Worm (Caenorhabditis elegans): ENCODE data around the gene bath-41.

bath-41 gene

DNA sequence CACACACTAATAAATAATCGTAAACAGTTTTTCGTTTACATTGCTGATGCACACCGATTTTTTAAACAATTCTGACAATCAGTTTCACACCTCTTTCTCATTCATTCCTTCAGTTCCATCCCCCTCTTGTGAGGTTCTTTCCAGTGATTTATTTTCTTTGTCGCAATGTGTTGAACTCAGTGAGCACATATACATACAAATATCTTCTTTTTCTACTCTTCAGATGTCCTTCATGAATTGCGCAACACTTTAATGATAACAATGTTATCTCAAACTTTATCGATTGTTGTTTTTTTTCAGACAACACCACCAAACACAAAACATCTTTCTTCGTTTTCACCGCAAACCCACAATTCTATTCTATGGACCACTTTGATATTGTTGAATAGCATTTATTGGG, 23.9 kb upstream of the bath-41 start, which contains the start of gene dig-1:
Gene dig-1, plus strand, starts transcription at position 301 of the 400 bp plus-strand sequence.
- TF ChIP-seq efl-1 (optimal IDR thresholded peaks at IDR 0.05) = no peak
- peak in 1 of 2 experiments; percentile 11 for TF ChIP-seq efl-1 (GFP tag; optimal IDR thresholded peaks at IDR 0.05 in 1 of 2)
- TF ChIP-seq nhr-84 (tag; optimal IDR thresholded peaks at IDR 0.05) = no peak

DNA sequence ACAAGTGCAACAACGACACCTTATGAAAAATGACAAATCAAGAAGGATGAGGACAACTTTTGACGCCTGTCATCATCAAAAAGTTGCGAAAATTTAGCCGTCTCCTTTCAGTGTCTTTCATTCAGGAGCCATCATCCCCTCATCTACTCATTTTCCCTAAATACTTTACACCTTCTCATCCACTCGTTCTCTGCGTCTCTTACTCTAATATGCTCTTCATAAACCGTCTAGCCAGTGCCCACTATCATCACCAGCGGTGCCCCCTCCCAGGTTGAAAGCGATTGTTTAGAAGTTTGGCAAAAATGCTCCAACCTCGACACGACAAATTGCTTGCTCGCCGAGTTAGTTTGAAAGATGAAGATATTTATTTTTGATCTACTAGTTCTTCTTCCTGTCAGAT, 20.5 kb upstream of the bath-41 start:
- TF ChIP-seq zip-4 (GFP tag; optimal IDR thresholded peaks at IDR 0.05) = no peak
- no peak for TF ChIP-seq skn-1 (tag; optimal IDR thresholded peaks at IDR 0.05)
- TF ChIP-seq egl-27 (tag; optimal IDR thresholded peaks at IDR 0.05) = no peak
- peak in 1 of 2 experiments; percentile 6 for TF ChIP-seq lsy-2 (tag; optimal IDR thresholded peaks at IDR 0.05)
- no peak for TF ChIP-seq ceh-90 (tag; optimal IDR thresholded peaks at IDR 0.05)
- TF ChIP-seq jun-1 (tag; optimal IDR thresholded peaks at IDR 0.05) = no peak
- no peak for TF ChIP-seq vab-15 (tag; optimal IDR thresholded peaks at IDR 0.05)
- TF ChIP-seq snpc-4 (tag; optimal IDR thresholded peaks at IDR 0.05) = no peak
- TF ChIP-seq mef-2 (tag; optimal IDR thresholded peaks at IDR 0.05) = no peak
- no peak for TF ChIP-seq efl-1 (optimal IDR thresholded peaks at IDR 0.05)
- TF ChIP-seq efl-1 (GFP tag; optimal IDR thresholded peaks at IDR 0.05 in 1 of 2) = peak in 1 of 2 experiments; percentile 41
- TF ChIP-seq lin-14 (GFP tag; optimal IDR thresholded peaks at IDR 0.05) = peak; percentile 34
- peak; percentile 38 for TF ChIP-seq nhr-71 (tag; optimal IDR thresholded peaks at IDR 0.05)
- TF ChIP-seq C16A3.4 (tag; optimal IDR thresholded peaks at IDR 0.05) = no peak
- TF ChIP-seq lin-35 (GFP tag; optimal IDR thresholded peaks at IDR 0.05) = no peak
- no peak for TF ChIP-seq nhr-77 (tag; optimal IDR thresholded peaks at IDR 0.05)
- TF ChIP-seq sptf-1 (tag; optimal IDR thresholded peaks at IDR 0.05) = no peak
- TF ChIP-seq ceh-8 (GFP tag; optimal IDR thresholded peaks at IDR 0.05) = no peak
- TF ChIP-seq rnt-1 (tag; optimal IDR thresholded peaks at IDR 0.05) = peak; percentile 44

DNA sequence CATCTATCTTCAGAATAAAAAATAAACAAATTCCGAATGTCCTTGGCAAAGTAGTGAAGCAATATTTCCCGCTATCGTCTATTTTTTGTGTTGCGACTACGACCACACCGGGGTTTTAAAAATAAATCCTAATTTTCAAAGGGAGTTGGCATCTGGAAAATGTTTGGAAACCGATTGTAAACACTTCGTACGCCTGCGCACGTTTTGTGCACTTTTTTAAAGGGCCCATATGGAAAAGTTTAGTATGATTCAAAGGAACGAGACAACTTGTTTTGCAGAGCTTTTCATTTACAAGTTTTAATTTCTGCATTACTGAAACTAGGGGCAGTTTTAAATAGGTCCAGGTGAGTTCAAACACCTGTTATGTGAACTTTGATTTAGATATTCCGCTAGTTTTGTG, 18.0 kb upstream of the bath-41 start:
- no peak for TF ChIP-seq ama-1 (optimal IDR thresholded peaks at IDR 0.05)
- TF ChIP-seq pax-3 (tag; optimal IDR thresholded peaks at IDR 0.05) = no peak
- no peak for TF ChIP-seq aha-1 (tag; optimal IDR thresholded peaks at IDR 0.05)
- no peak for TF ChIP-seq hlh-4 (tag; optimal IDR thresholded peaks at IDR 0.05)
- no peak for TF ChIP-seq sup-37 (GFP tag; optimal IDR thresholded peaks at IDR 0.05)
- peak; percentile 91 for TF ChIP-seq dsc-1 (tag; optimal IDR thresholded peaks at IDR 0.05)
- TF ChIP-seq fkh-4 (tag; optimal IDR thresholded peaks at IDR 0.05; ENCODE audit: borderline replicate concordance) = peak; percentile 76
- TF ChIP-seq swsn-7 (tag; optimal IDR thresholded peaks at IDR 0.05) = no peak
- TF ChIP-seq jun-1 (tag; optimal IDR thresholded peaks at IDR 0.05) = no peak
- no peak for TF ChIP-seq efl-1 (optimal IDR thresholded peaks at IDR 0.05)
- peak in 1 of 2 experiments; percentile 25 for TF ChIP-seq efl-1 (GFP tag; optimal IDR thresholded peaks at IDR 0.05 in 1 of 2)
- no peak for TF ChIP-seq egl-27 (tag; optimal IDR thresholded peaks at IDR 0.05)
- TF ChIP-seq nhr-71 (tag; optimal IDR thresholded peaks at IDR 0.05) = no peak
- no peak for TF ChIP-seq fos-1 (tag; optimal IDR thresholded peaks at IDR 0.05)
- TF ChIP-seq lin-13 (GFP tag; optimal IDR thresholded peaks at IDR 0.05) = no peak

DNA sequence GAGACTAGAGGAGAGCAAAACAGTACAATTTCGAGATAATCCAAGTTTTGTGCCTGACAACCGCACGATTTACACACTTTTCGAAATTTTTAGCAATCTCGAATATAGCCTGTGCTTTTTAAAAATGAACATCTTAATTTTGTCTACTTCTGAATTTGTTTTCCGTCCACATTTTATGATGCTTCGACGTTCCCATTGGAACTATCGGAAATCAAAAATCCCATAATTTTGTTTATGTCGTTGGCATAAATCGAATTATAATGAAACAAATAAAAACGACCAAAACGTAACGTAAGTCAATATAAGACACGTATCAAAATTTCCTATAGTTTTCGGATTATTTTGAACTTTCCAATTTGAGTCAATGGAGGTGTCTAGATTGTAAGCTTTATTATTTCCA, 14.9 kb upstream of the bath-41 start, which contains the start of gene K07E12.2:
Gene K07E12.2, plus strand, starts transcription at position 301 of the 400 bp plus-strand sequence.
- no peak for TF ChIP-seq alr-1 (tag; optimal IDR thresholded peaks at IDR 0.05; ENCODE audit: borderline replicate concordance)
- TF ChIP-seq mab-9 (GFP tag; IDR thresholded peaks at IDR 0.05) = no peak
- TF ChIP-seq lin-35 (GFP tag; optimal IDR thresholded peaks at IDR 0.05) = no peak
- no peak for TF ChIP-seq ztf-4 (tag; optimal IDR thresholded peaks at IDR 0.05)
- no peak for TF ChIP-seq fos-1 (tag; optimal IDR thresholded peaks at IDR 0.05)

DNA sequence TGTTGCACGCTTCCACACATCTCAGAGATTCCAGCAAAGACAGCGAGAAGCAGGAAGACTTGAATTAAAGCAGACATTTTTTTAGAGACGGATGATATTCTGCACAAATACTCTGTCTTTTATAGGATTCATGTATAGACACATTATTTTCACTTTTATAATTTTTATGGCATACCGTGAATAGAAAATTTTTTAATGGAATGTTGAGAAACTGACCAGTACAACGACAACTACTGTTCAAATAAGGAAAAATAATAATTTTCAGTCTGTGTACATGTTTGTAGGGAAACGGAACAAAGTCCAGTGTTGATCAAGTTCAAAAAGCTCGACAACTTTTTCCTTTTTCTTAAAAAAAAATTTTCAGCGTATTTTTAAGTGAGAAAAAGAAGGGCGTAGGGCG, 14.5 kb upstream of the bath-41 start, which contains the start of gene Y102E9.6:
Gene Y102E9.6, minus strand, starts transcription at position 101 of the 400 bp plus-strand sequence.
- TF ChIP-seq alr-1 (tag; optimal IDR thresholded peaks at IDR 0.05; ENCODE audit: borderline replicate concordance) (no peak), efl-1 (optimal IDR thresholded peaks at IDR 0.05) (no peak), efl-1 (GFP tag; optimal IDR thresholded peaks at IDR 0.05 in 1 of 2) (peak in 1 of 2 experiments; percentile 68)
